Fruit fly (Drosophila melanogaster): Measurements from ENCODE around the gene Rrp5.

The Rrp5 gene

dm6 chr3R:24318217-24319082 is 14.7 kb downstream of the Rrp5 start, which contains the start of the genes Nab2 and BRWD3:
TSS of gene Nab2 (minus strand) at chr3R:24318419.
TSS of gene BRWD3 (plus strand) at chr3R:24319000.
- no peak for TF ChIP-seq rgr (GFP tag; optimal IDR thresholded peaks at IDR 0.05)
- TF ChIP-seq Jra (GFP tag; optimal IDR thresholded peaks at IDR 0.05) = no peak
- no peak for TF ChIP-seq Hnf4 (GFP tag; optimal IDR thresholded peaks at IDR 0.05)
- no peak for TF ChIP-seq usp (GFP tag; optimal IDR thresholded peaks at IDR 0.05)
- TF ChIP-seq Abd-B (GFP tag; optimal IDR thresholded peaks at IDR 0.05) = no peak
- TF ChIP-seq Rel (GFP tag; optimal IDR thresholded peaks at IDR 0.05) = no peak
- TF ChIP-seq Rel (tag; optimal IDR thresholded peaks at IDR 0.05) = no peak
- TF ChIP-seq sv (GFP tag; optimal IDR thresholded peaks at IDR 0.05) = peak; percentile 28
- TF ChIP-seq Myc (optimal IDR thresholded peaks at IDR 0.05) = peak; percentile 26
- TF ChIP-seq Hr83 (GFP tag; optimal IDR thresholded peaks at IDR 0.05; ENCODE audit: poor library complexity, severe bottlenecking) = peak; percentile 66
- TF ChIP-seq woc (GFP tag; optimal IDR thresholded peaks at IDR 0.05) = no peak
- TF ChIP-seq Dif (GFP tag; optimal IDR thresholded peaks at IDR 0.05; ENCODE audit: partially characterized antibody) = no peak
- no peak for TF ChIP-seq Hr78 (GFP tag; optimal IDR thresholded peaks at IDR 0.05)
- no peak for TF ChIP-seq h (GFP tag; optimal IDR thresholded peaks at IDR 0.05)
- no peak for TF ChIP-seq tai (GFP tag; optimal IDR thresholded peaks at IDR 0.05)
- no peak for TF ChIP-seq dsf (GFP tag; optimal IDR thresholded peaks at IDR 0.05; ENCODE audit: borderline replicate concordance)
- no peak for TF ChIP-seq sage (GFP tag; optimal IDR thresholded peaks at IDR 0.05)
- no peak for TF ChIP-seq lola (GFP tag; optimal IDR thresholded peaks at IDR 0.05)
- TF ChIP-seq OdsH (GFP tag; optimal IDR thresholded peaks at IDR 0.05) = no peak
- TF ChIP-seq CG9705 (GFP tag; optimal IDR thresholded peaks at IDR 0.05) = peak; percentile 15
- no peak for TF ChIP-seq N (GFP tag; optimal IDR thresholded peaks at IDR 0.05)
- no peak for TF ChIP-seq Sp1 (GFP tag; optimal IDR thresholded peaks at IDR 0.05)
- peak; percentile 7 for TF ChIP-seq HLH106 (tag; optimal IDR thresholded peaks at IDR 0.05)
- TF ChIP-seq ey (GFP tag; optimal IDR thresholded peaks at IDR 0.05) = peak; percentile 31
- no peak for TF ChIP-seq brk (GFP tag; optimal IDR thresholded peaks at IDR 0.05)
- peak in 1 of 2 experiments; percentile 32 for TF ChIP-seq foxo (GFP tag; optimal IDR thresholded peaks at IDR 0.05)
- no peak for TF ChIP-seq fru (GFP tag; optimal IDR thresholded peaks at IDR 0.05)
- no peak for TF ChIP-seq CrebA (GFP tag; optimal IDR thresholded peaks at IDR 0.05; ENCODE audit: borderline replicate concordance)
- TF ChIP-seq pan (optimal IDR thresholded peaks at IDR 0.05) = no peak
- no peak for TF ChIP-seq Dfd (GFP tag; optimal IDR thresholded peaks at IDR 0.05)
- TF ChIP-seq psq (GFP tag; optimal IDR thresholded peaks at IDR 0.05) = peak; percentile 48
- no peak for TF ChIP-seq CG32264 (GFP tag; optimal IDR thresholded peaks at IDR 0.05)
- TF ChIP-seq Vsx2 (GFP tag; optimal IDR thresholded peaks at IDR 0.05; ENCODE audit: partially characterized antibody) = no peak

DNA sequence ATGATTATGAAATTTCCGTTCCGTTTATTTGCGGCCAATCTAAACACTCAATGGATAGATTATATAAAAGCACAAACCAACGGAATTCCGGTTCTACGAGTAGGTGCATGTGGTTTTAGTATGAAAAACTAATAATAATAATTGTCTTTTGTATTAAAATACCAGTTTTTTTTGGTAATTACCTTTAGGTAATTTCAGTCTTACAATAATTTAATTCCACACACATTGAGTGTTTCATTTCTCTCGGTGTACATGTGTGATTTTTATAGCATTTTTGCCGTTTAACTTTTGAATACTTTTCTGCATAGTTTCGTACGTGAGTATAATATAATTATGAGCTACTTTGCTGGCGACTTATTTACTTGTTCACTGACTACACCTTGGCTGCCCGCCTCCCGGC is 30.1 kb downstream of the Rrp5 start:
- TF ChIP-seq Dfd (GFP tag; optimal IDR thresholded peaks at IDR 0.05) = no peak

DNA sequence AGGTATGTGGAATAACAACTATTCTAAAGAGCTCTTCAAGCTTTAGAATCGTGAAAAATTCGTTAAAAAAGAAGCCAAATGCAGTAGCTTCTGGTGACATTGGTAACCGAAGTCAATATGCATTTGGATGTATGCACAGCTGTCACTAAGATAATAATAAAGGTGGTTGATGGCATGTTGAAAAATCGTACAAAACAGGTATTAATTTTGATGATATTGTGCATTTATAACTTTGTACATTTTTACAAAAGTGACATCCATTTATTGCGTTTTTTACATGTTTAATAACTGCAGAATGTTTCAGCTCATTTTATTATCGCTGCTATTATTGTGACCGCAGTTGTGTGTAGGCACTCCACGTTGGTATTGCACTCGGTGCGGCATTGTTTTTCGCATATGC is 31.6 kb downstream of the Rrp5 start:
- TF ChIP-seq Hr83 (GFP tag; optimal IDR thresholded peaks at IDR 0.05; ENCODE audit: poor library complexity, severe bottlenecking) (peak; percentile 88), foxo (GFP tag; optimal IDR thresholded peaks at IDR 0.05) (peak in 1 of 2 experiments; percentile 32), Myc (optimal IDR thresholded peaks at IDR 0.05) (no peak), Hnf4 (GFP tag; optimal IDR thresholded peaks at IDR 0.05) (no peak), CG32264 (GFP tag; optimal IDR thresholded peaks at IDR 0.05) (no peak), Dif (GFP tag; optimal IDR thresholded peaks at IDR 0.05; ENCODE audit: partially characterized antibody) (no peak), Hr78 (GFP tag; optimal IDR thresholded peaks at IDR 0.05) (no peak), br (GFP tag; optimal IDR thresholded peaks at IDR 0.05) (no peak), Mio (GFP tag; optimal IDR thresholded peaks at IDR 0.05) (no peak), GATAd (GFP tag; optimal IDR thresholded peaks at IDR 0.05) (no peak), OdsH (GFP tag; optimal IDR thresholded peaks at IDR 0.05) (peak; percentile 1), ey (GFP tag; optimal IDR thresholded peaks at IDR 0.05) (no peak), sage (GFP tag; optimal IDR thresholded peaks at IDR 0.05) (no peak), tai (GFP tag; optimal IDR thresholded peaks at IDR 0.05) (no peak), usp (GFP tag; optimal IDR thresholded peaks at IDR 0.05) (no peak), h (GFP tag; optimal IDR thresholded peaks at IDR 0.05) (no peak), Vsx2 (GFP tag; optimal IDR thresholded peaks at IDR 0.05; ENCODE audit: partially characterized antibody) (no peak), fru (GFP tag; optimal IDR thresholded peaks at IDR 0.05) (no peak), dmrt93B (GFP tag; optimal IDR thresholded peaks at IDR 0.05) (no peak), rgr (GFP tag; optimal IDR thresholded peaks at IDR 0.05) (no peak), Sp1 (GFP tag; optimal IDR thresholded peaks at IDR 0.05) (no peak), CrebA (GFP tag; optimal IDR thresholded peaks at IDR 0.05; ENCODE audit: borderline replicate concordance) (no peak)

Data from whole organism, wandering third instar larva.